Fruit fly (Drosophila melanogaster) whole organism, embryonic: ENCODE data around the gene amrt.
A peak's percentile ranks its signal among the peaks of the same experiment; 100 is the strongest.

Experiments used
- Adf1 ChIP-seq: fragments of 200-800 bp; sonication (Bioruptor generic); IDR thresholded peaks from 2 replicates; pipeline ENCODE4 v1.3.6; 2022; ENCODE audit warnings: missing biosample characterization, missing genetic modification characterization
- Atf3 ChIP-seq: fragments of 200-800 bp; sonication (Bioruptor generic); optimal IDR thresholded peaks from 3 replicates; lab custom pipeline; 2016; ENCODE audit warnings: missing biosample characterization, missing genetic modification characterization
- CG10654 ChIP-seq: fragments of 200-800 bp; sonication (Bioruptor generic); optimal IDR thresholded peaks from 2 replicates; lab custom pipeline; 2016; ENCODE audit warnings: missing biosample characterization, missing genetic modification characterization
- CG13287 ChIP-seq: fragments of 200-800 bp; sonication (Bioruptor generic); IDR thresholded peaks from 2 replicates; pipeline ENCODE4 v1.3.6; 2022; ENCODE audit warnings: missing biosample characterization, missing genetic modification characterization; ENCODE audit not compliant: partially characterized antibody
- CG15269 ChIP-seq: fragments of 200-800 bp; sonication (Bioruptor generic); optimal IDR thresholded peaks from 2 replicates; lab custom pipeline; 2018; ENCODE audit warnings: missing biosample characterization, mild to moderate bottlenecking, missing genetic modification characterization, moderate library complexity
- CG15514 ChIP-seq: fragments of 200-800 bp; sonication (Bioruptor generic); optimal IDR thresholded peaks from 3 replicates; lab custom pipeline; 2017; ENCODE audit warnings: missing biosample characterization, missing genetic modification characterization, mild to moderate bottlenecking, moderate library complexity, missing genetic modification reagents
- CG15601 ChIP-seq: fragments of 200-800 bp; sonication (Bioruptor generic); optimal IDR thresholded peaks from 3 replicates; lab custom pipeline; 2019; ENCODE audit warnings: missing biosample characterization, mild to moderate bottlenecking, missing genetic modification characterization, moderate library complexity
- CG18619 ChIP-seq: fragments of 200-800 bp; sonication (Bioruptor generic); optimal IDR thresholded peaks from 3 replicates; lab custom pipeline; 2017; ENCODE audit warnings: missing biosample characterization, mild to moderate bottlenecking, missing genetic modification characterization
- CG18764 ChIP-seq: fragments of 200-800 bp; sonication (Bioruptor generic); optimal IDR thresholded peaks from 3 replicates; lab custom pipeline; 2016; ENCODE audit warnings: missing biosample characterization, missing genetic modification characterization
- CG30020 ChIP-seq: fragments of 200-800 bp; optimal IDR thresholded peaks from 2 replicates; lab custom pipeline; 2019; ENCODE audit warnings: missing biosample characterization, mild to moderate bottlenecking, missing genetic modification characterization, moderate library complexity
- CG32767 ChIP-seq: fragments of 200-800 bp; sonication (Bioruptor generic); IDR thresholded peaks from 2 replicates; pipeline ENCODE4 v1.3.6; 2022; ENCODE audit warnings: missing biosample characterization, missing genetic modification characterization
- CG3281 ChIP-seq: fragments of 200-800 bp; sonication (Bioruptor generic); optimal IDR thresholded peaks from 3 replicates; lab custom pipeline; 2017; ENCODE audit warnings: missing biosample characterization, mild to moderate bottlenecking, missing genetic modification characterization
- CG33213 ChIP-seq: fragments of 200-800 bp; sonication (Bioruptor generic); optimal IDR thresholded peaks from 3 replicates; lab custom pipeline; 2016; ENCODE audit warnings: missing biosample characterization, missing genetic modification characterization
- CG34376 ChIP-seq: fragments of 200-800 bp; sonication (Bioruptor generic); optimal IDR thresholded peaks from 2 replicates; lab custom pipeline; 2018; ENCODE audit warnings: missing biosample characterization, mild to moderate bottlenecking, missing genetic modification characterization
- CG6654 ChIP-seq: fragments of 200-800 bp; sonication (Bioruptor generic); optimal IDR thresholded peaks from 2 replicates; lab custom pipeline; 2017; ENCODE audit warnings: missing biosample characterization, mild to moderate bottlenecking, missing genetic modification characterization
- CG6765 ChIP-seq: fragments of 200-800 bp; sonication (Bioruptor generic); optimal IDR thresholded peaks from 3 replicates; lab custom pipeline; 2017; ENCODE audit warnings: missing biosample characterization, mild to moderate bottlenecking, missing genetic modification characterization
- CG8089 ChIP-seq: fragments of 200-800 bp; sonication (Bioruptor generic); optimal IDR thresholded peaks from 3 replicates; lab custom pipeline; 2016; ENCODE audit warnings: missing biosample characterization, missing genetic modification characterization
- CG9215 ChIP-seq: fragments of 200-800 bp; sonication (Bioruptor generic); IDR thresholded peaks from 2 replicates; pipeline ENCODE4 v1.3.6; 2022; ENCODE audit warnings: missing biosample characterization, missing genetic modification characterization
- Chrac-16 ChIP-seq: fragments of 200-800 bp; sonication (Bioruptor generic); optimal IDR thresholded peaks from 3 replicates; lab custom pipeline; 2016; ENCODE audit warnings: missing biosample characterization, missing genetic modification characterization
- CkIIα-i1 ChIP-seq: fragments of 200-800 bp; sonication (Bioruptor generic); IDR thresholded peaks from 2 replicates; pipeline ENCODE4 v1.3.6; 2022; ENCODE audit warnings: missing biosample characterization, missing genetic modification characterization
- D ChIP-seq, 2 experiments: fragments of 200-800 bp in 1 of 2; fragments of >200 bp in 1 of 2; sonication (Bioruptor generic) in 1 of 2; optimal IDR thresholded peaks; 2 replicates in 1 of 2; 3 replicates in 1 of 2; lab custom pipeline; 2017; ENCODE audit warnings: mild to moderate bottlenecking in 1 of 2, missing biosample characterization in 1 of 2, missing genetic modification characterization in 1 of 2, missing genetic modification reagents in 1 of 2
- Deaf1 ChIP-seq: fragments of 200-800 bp; optimal IDR thresholded peaks from 3 replicates; lab custom pipeline; 2019; ENCODE audit warnings: missing biosample characterization, mild to moderate bottlenecking, missing genetic modification characterization, moderate library complexity
- E2f1 ChIP-seq: fragments of 200-800 bp; sonication (Bioruptor generic); IDR thresholded peaks from 2 replicates; pipeline ENCODE4 v1.3.6; 2022; ENCODE audit warnings: missing biosample characterization, missing genetic modification characterization
- Ets65A ChIP-seq: fragments of 200-800 bp; sonication (Bioruptor generic); peaks from one replicate; lab custom pipeline; 2016; ENCODE audit warnings: missing biosample characterization, missing genetic modification characterization
- Ets97D ChIP-seq: fragments of 200-800 bp; sonication (Bioruptor generic); optimal IDR thresholded peaks from 3 replicates; lab custom pipeline; 2016; ENCODE audit warnings: missing biosample characterization, missing genetic modification characterization
- GATAe ChIP-seq: fragments of 200-800 bp; sonication (Bioruptor generic); conservative IDR thresholded peaks from 2 replicates; pipeline ENCODE4 v1.3.6; 2022; ENCODE audit warnings: missing biosample characterization, missing genetic modification characterization
- HmgD ChIP-seq: fragments of 200-800 bp; sonication (Bioruptor generic); optimal IDR thresholded peaks from 3 replicates; lab custom pipeline; 2016; ENCODE audit warnings: missing biosample characterization, missing genetic modification characterization
- Jarid2 ChIP-seq: fragments of 200-800 bp; sonication (Bioruptor generic); optimal IDR thresholded peaks from 3 replicates; lab custom pipeline; 2017; ENCODE audit warnings: mild to moderate bottlenecking, missing biosample characterization, missing genetic modification reagents, missing genetic modification characterization
- Lim3 ChIP-seq: fragments of 200-800 bp; sonication (Bioruptor generic); IDR thresholded peaks from 2 replicates; pipeline ENCODE4 v1.3.6; 2022; ENCODE audit warnings: missing biosample characterization, missing genetic modification characterization
- Mes4 ChIP-seq: fragments of 200-800 bp; sonication (Bioruptor generic); optimal IDR thresholded peaks from 2 replicates; lab custom pipeline; 2016; ENCODE audit warnings: missing biosample characterization, missing genetic modification characterization
- NC2α ChIP-seq: fragments of 200-800 bp; sonication (Bioruptor generic); optimal IDR thresholded peaks from 2 replicates; lab custom pipeline; 2016; ENCODE audit warnings: missing biosample characterization, missing genetic modification characterization
- Opbp ChIP-seq: fragments of 200-800 bp; sonication (Bioruptor generic); IDR thresholded peaks from 3 replicates; pipeline ENCODE4 v1.3.6; 2022; ENCODE audit warnings: missing biosample characterization, missing genetic modification characterization; ENCODE audit not compliant: partially characterized antibody
- Spps ChIP-seq: fragments of 200-800 bp; sonication (Bioruptor generic); optimal IDR thresholded peaks from 2 replicates; lab custom pipeline; 2018; ENCODE audit warnings: missing biosample characterization, mild to moderate bottlenecking, missing genetic modification characterization
- Trl ChIP-seq, 3 experiments: fragments of >200 bp in 2 of 3; fragments of 200-800 bp in 1 of 3; sonication (Bioruptor generic) in 1 of 3; optimal IDR thresholded peaks; 2 replicates in 1 of 3; 3 replicates in 2 of 3; lab custom pipeline; 2016 to 2017; ENCODE audit warnings: missing biosample characterization in 1 of 3, missing genetic modification characterization in 1 of 3
- Vsx1 ChIP-seq: fragments of 200-800 bp; sonication (Bioruptor generic); optimal IDR thresholded peaks from 2 replicates; lab custom pipeline; 2017; ENCODE audit warnings: missing biosample characterization, mild to moderate bottlenecking, missing genetic modification characterization, missing genetic modification reagents
- YL-1 ChIP-seq: fragments of 200-800 bp; sonication (Bioruptor generic); optimal IDR thresholded peaks from 3 replicates; lab custom pipeline; 2017; ENCODE audit warnings: missing biosample characterization, mild to moderate bottlenecking, missing genetic modification characterization
- ara ChIP-seq: fragments of 200-800 bp; sonication (Bioruptor generic); IDR thresholded peaks from 2 replicates; pipeline ENCODE4 v1.3.6; 2022; ENCODE audit warnings: missing biosample characterization, missing genetic modification characterization
- bbx ChIP-seq: fragments of 200-800 bp; sonication (Bioruptor generic); IDR thresholded peaks from 2 replicates; pipeline ENCODE4 v1.3.6; 2022; ENCODE audit warnings: missing biosample characterization, missing genetic modification characterization; ENCODE audit not compliant: partially characterized antibody
- disco-r ChIP-seq: fragments of 200-800 bp; sonication (Bioruptor generic); optimal IDR thresholded peaks from 2 replicates; lab custom pipeline; 2016; ENCODE audit warnings: missing biosample characterization, missing genetic modification characterization
- exex ChIP-seq: fragments of 200-800 bp; sonication (Bioruptor generic); optimal IDR thresholded peaks from 4 replicates; lab custom pipeline; 2018; ENCODE audit warnings: missing biosample characterization, mild to moderate bottlenecking, missing genetic modification characterization, moderate library complexity
- grn ChIP-seq: fragments of 200-800 bp; sonication (Bioruptor generic); optimal IDR thresholded peaks from 3 replicates; lab custom pipeline; 2017; ENCODE audit warnings: missing biosample characterization, missing genetic modification characterization
- insv ChIP-seq, 2 experiments: fragments of 200-800 bp; sonication (Bioruptor generic); optimal IDR thresholded peaks; 3 replicates each; lab custom pipeline; 2016 to 2018; ENCODE audit warnings: missing biosample characterization in 2 of 2, missing genetic modification characterization in 2 of 2
- ken ChIP-seq: fragments of 200-800 bp; sonication (Bioruptor generic); IDR thresholded peaks from 3 replicates; pipeline ENCODE4 v1.3.6; 2022; ENCODE audit warnings: missing biosample characterization, missing genetic modification characterization
- mirr ChIP-seq: fragments of 200-800 bp; sonication (Bioruptor generic); optimal IDR thresholded peaks from 3 replicates; lab custom pipeline; 2018; ENCODE audit warnings: missing biosample characterization, mild to moderate bottlenecking, missing genetic modification characterization
- nmo ChIP-seq: fragments of 200-800 bp; sonication (Bioruptor generic); optimal IDR thresholded peaks from 2 replicates; lab custom pipeline; 2018; ENCODE audit warnings: missing biosample characterization, mild to moderate bottlenecking, missing genetic modification characterization, moderate library complexity
- pnt ChIP-seq: fragments of 200-800 bp; sonication (Bioruptor generic); optimal IDR thresholded peaks from 3 replicates; lab custom pipeline; 2016; ENCODE audit warnings: missing biosample characterization, missing genetic modification characterization
- salm ChIP-seq: fragments of 200-800 bp; sonication (Bioruptor generic); optimal IDR thresholded peaks from 2 replicates; lab custom pipeline; 2018; ENCODE audit warnings: missing biosample characterization, mild to moderate bottlenecking, missing genetic modification characterization
- slp2 ChIP-seq: fragments of 200-800 bp; sonication (Bioruptor generic); optimal IDR thresholded peaks from 2 replicates; lab custom pipeline; 2016; ENCODE audit warnings: missing biosample characterization, missing genetic modification characterization
- sug ChIP-seq: fragments of 200-800 bp; optimal IDR thresholded peaks from 2 replicates; lab custom pipeline; 2019; ENCODE audit warnings: missing biosample characterization, mild to moderate bottlenecking, missing genetic modification characterization, moderate library complexity

Gene amrt

DNA sequence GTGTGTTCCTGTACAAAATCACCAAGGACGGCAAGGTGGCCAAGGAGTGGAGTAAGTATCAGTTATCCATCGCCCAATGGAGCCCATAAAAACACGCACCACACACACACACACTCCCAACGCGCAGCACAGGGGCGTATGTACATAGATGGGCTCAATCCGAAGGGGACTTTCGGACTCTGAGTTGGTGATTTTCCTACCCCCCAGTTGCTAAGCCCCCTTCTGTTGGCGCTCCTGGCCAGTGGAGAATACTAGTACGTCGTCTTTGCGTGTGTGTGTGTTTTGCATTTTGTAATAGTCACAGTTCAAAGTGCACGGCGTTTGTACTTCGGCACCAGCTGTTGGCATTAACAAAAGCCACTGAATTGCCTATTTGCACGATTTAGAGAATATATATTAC lies 42.2 kb upstream of the amrt start (continued):
- TF ChIP-seq CG15601 (tag; lab: Kevin White, UChicago) (peak; percentile 45), CG30020 (no peak), slp2 (peak; percentile 39), Trl (optimal IDR thresholded peaks at IDR 0.05; lab: Kevin White, UChicago) (no peak), Trl (GFP tag; optimal IDR thresholded peaks at IDR 0.05; lab: Kevin White, UChicago) (peak; percentile 82), HmgD (peak; percentile 80), salm (tag; lab: Kevin White, UChicago) (peak; percentile 14), CG18764 (GFP tag; lab: Kevin White, UChicago) (peak; percentile 62), CG6654 (GFP tag; lab: Kevin White, UChicago) (peak; percentile 11), E2f1 (GFP tag; lab: Robert Waterston, UW) (peak; percentile 63), Atf3 (peak; percentile 58), nmo (GFP tag; lab: Kevin White, UChicago) (peak; percentile 33), Chrac-16 (GFP tag; lab: Kevin White, UChicago) (peak; percentile 75), CG6765 (GFP tag; lab: Kevin White, UChicago) (peak; percentile 80), NC2α (no peak), CG18619 (peak; percentile 77), CG8089 (GFP tag; lab: Kevin White, UChicago) (peak; percentile 58)

dm6 chrX:13740992-13741391 lies 41.3 kb upstream of the amrt start:
- TF ChIP-seq sug (peak; percentile 11), pnt (GFP tag; lab: Kevin White, UChicago) (no peak), CG34376 (GFP tag; lab: Kevin White, UChicago) (peak; percentile 16), Lim3 (GFP tag; lab: Robert Waterston, UW) (no peak), ara (no peak), mirr (GFP tag; lab: Kevin White, UChicago) (peak; percentile 26), exex (tag; lab: Kevin White, UChicago) (peak; percentile 92), Vsx1 (GFP tag; lab: Kevin White, UChicago) (peak; percentile 63), ken (GFP tag; lab: Robert Waterston, UW) (no peak), grn (GFP tag; lab: Kevin White, UChicago) (peak; percentile 15), GATAe (GFP tag; lab: Robert Waterston, UW) (peak; percentile 16; the same call in 1 of the 2 replicates), CG32767 (GFP tag; lab: Robert Waterston, UW) (no peak)

dm6 chrX:13744599-13745052 lies 37.6 kb upstream of the amrt start, which contains the start of gene Grip91:
Gene Grip91 (minus strand): TSS chrX:13744683.
- TF ChIP-seq bbx (peak; percentile 43; the same call in 1 of the 2 replicates), Jarid2 (GFP tag; lab: Kevin White, UChicago) (no peak), Deaf1 (tag; lab: Kevin White, UChicago) (no peak), CG15514 (peak; percentile 75), Adf1 (GFP tag; lab: Robert Waterston, UW) (no peak), insv (GFP tag; optimal IDR thresholded peaks at IDR 0.05; lab: Kevin White, UChicago) (peak in 1 of 2 experiments; percentile 19), Ets97D (GFP tag; lab: Kevin White, UChicago) (peak; percentile 67), Ets65A (GFP tag; lab: Kevin White, UChicago) (peak; percentile 53), CG3281 (no peak), D (optimal IDR thresholded peaks at IDR 0.05; lab: Kevin White, UChicago) (no peak), D (GFP tag; optimal IDR thresholded peaks at IDR 0.05; lab: Kevin White, UChicago) (no peak), YL-1 (peak; percentile 79), Opbp (GFP tag; lab: Robert Waterston, UW) (peak; percentile 46; the same call in 1 of the 3 replicates), Mes4 (no peak), disco-r (GFP tag; lab: Kevin White, UChicago) (no peak), CG13287 (GFP tag; lab: Robert Waterston, UW) (peak; percentile 54; the same call in 1 of the 2 replicates), CG9215 (GFP tag; lab: Robert Waterston, UW) (0 out of 2 replicates have a peak, but pooled peaks have one; percentile 8), Spps (tag; lab: Kevin White, UChicago) (no peak), CG15269 (tag; lab: Kevin White, UChicago) (no peak), CG10654 (GFP tag; lab: Kevin White, UChicago) (no peak), CG33213 (GFP tag; lab: Kevin White, UChicago) (peak; percentile 39), CkIIα-i1 (no peak)
